Fruit fly (Drosophila melanogaster): Measurements from ENCODE around the gene Ufsp2.

Gene Ufsp2

dm6 chr3L:15562727-15563057 is 13.7 kb upstream of the Ufsp2 start:
- no peak for TF ChIP-seq kay (GFP tag; ENCODE audit: borderline replicate concordance)
- TF ChIP-seq CG11617 (GFP tag; optimal IDR thresholded peaks at IDR 0.05): no peak
- no peak for TF ChIP-seq cnc (optimal IDR thresholded peaks at IDR 0.05)
- no peak for TF ChIP-seq CG14711 (tag; optimal IDR thresholded peaks at IDR 0.05)
- no peak for TF ChIP-seq CG33017 (tag; optimal IDR thresholded peaks at IDR 0.05)
- no peak for TF ChIP-seq bab1 (GFP tag; optimal IDR thresholded peaks at IDR 0.05)
- TF ChIP-seq CG12768 (GFP tag; optimal IDR thresholded peaks at IDR 0.05): no peak
- TF ChIP-seq Crg-1 (GFP tag; optimal IDR thresholded peaks at IDR 0.05): no peak

DNA sequence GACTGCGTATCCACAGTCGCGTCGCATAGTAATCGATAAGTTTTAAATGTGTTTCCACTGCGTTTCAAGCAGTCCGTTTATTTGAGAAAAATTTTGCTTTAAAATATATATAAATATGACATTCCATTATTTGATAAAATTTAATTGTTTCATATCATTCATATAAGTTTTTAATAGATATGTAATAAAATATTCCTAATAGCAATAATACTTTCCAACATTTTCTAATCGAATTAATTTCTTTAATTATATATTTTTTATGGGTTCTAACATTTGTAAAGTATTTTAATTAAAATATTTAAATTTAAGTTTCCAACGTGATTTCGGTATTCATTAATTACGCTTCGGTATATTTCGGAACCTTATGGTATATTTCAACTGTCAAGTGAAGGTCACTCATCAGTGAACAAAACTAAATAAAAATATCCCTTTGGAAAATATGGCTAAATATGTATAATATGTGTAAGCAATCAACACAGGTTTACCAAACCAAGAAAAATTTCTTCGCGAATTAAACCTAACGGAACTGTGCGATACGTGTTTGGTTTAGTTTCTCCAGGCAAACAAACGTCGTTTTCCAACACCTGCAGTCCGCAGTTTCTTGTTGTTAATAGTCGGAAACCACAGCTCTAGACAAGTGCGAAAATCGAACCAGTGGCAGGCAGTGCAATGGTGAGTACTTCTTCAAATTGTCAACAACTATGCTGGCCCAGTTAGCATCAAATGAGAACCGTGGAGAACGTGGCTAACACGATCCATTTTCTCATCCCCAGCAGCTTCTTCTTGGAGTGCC is 13.1 kb upstream of the Ufsp2 start, which contains the start of the genes CG7739 and SCCRO:
TSS of gene CG7739 (minus strand) at position 8 of the 793 bp plus-strand sequence.
TSS of gene SCCRO (plus strand) at position 370 of the 793 bp plus-strand sequence.
- TF ChIP-seq CG12768 (GFP tag; optimal IDR thresholded peaks at IDR 0.05) (no peak), CG5204 (GFP tag; optimal IDR thresholded peaks at IDR 0.05) (no peak), Hr96 (GFP tag; optimal IDR thresholded peaks at IDR 0.05) (no peak), ovo (GFP tag; optimal IDR thresholded peaks at IDR 0.05) (peak; percentile 39), CG11617 (GFP tag; optimal IDR thresholded peaks at IDR 0.05) (peak; percentile 46), cic (GFP tag; optimal IDR thresholded peaks at IDR 0.05) (no peak), kay (GFP tag; ENCODE audit: borderline replicate concordance) (peak; percentile 94), CG33017 (tag; optimal IDR thresholded peaks at IDR 0.05) (peak; percentile 60), Clk (GFP tag; optimal IDR thresholded peaks at IDR 0.05) (no peak), CG14711 (tag; optimal IDR thresholded peaks at IDR 0.05) (peak; percentile 63), CG1620 (GFP tag; optimal IDR thresholded peaks at IDR 0.05) (peak; percentile 65), Crg-1 (GFP tag; optimal IDR thresholded peaks at IDR 0.05) (peak; percentile 3), pad (GFP tag; optimal IDR thresholded peaks at IDR 0.05) (peak; percentile 6), CG7045 (GFP tag; optimal IDR thresholded peaks at IDR 0.05) (peak; percentile 39), tj (GFP tag; optimal IDR thresholded peaks at IDR 0.05) (no peak), toe (GFP tag; optimal IDR thresholded peaks at IDR 0.05) (no peak), CG7101 (tag; optimal IDR thresholded peaks at IDR 0.05) (peak; percentile 75), Mnt (GFP tag; optimal IDR thresholded peaks at IDR 0.05) (peak; percentile 16), cnc (optimal IDR thresholded peaks at IDR 0.05) (no peak), bab1 (GFP tag; optimal IDR thresholded peaks at IDR 0.05) (peak; percentile 45)

DNA sequence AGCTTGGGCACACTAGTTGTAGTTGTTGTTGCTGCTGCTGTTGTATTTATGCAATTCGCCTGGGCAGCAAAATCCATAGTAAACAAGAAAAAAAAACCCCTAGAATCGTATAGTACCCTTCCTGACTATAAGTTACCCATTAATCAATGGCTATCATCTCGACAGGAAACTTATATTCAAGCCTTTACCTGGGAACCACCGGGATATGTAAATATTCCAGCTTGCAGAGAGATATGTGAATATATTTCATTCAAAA is 12.6 kb upstream of the Ufsp2 start:
- TF ChIP-seq tj (GFP tag; optimal IDR thresholded peaks at IDR 0.05) (peak; percentile 56), cnc (optimal IDR thresholded peaks at IDR 0.05) (no peak)

dm6 chr3L:15565829-15566433 is 10.4 kb upstream of the Ufsp2 start, which contains the start of gene dop:
Gene dop, plus strand, starts transcription at chr3L:15566013.
- TF ChIP-seq CG5204 (GFP tag; optimal IDR thresholded peaks at IDR 0.05): no peak
- no peak for TF ChIP-seq CG1620 (GFP tag; optimal IDR thresholded peaks at IDR 0.05)
- no peak for TF ChIP-seq CG11617 (GFP tag; optimal IDR thresholded peaks at IDR 0.05)
- TF ChIP-seq Crg-1 (GFP tag; optimal IDR thresholded peaks at IDR 0.05): peak; percentile 48
- TF ChIP-seq CG14711 (tag; optimal IDR thresholded peaks at IDR 0.05): peak; percentile 9
- TF ChIP-seq CG33017 (tag; optimal IDR thresholded peaks at IDR 0.05): no peak
- TF ChIP-seq pad (GFP tag; optimal IDR thresholded peaks at IDR 0.05): peak; percentile 52
- peak; percentile 6 for TF ChIP-seq Mnt (GFP tag; optimal IDR thresholded peaks at IDR 0.05)
- peak; percentile 53 for TF ChIP-seq Hr96 (GFP tag; optimal IDR thresholded peaks at IDR 0.05)
- peak; percentile 26 for TF ChIP-seq bab1 (GFP tag; optimal IDR thresholded peaks at IDR 0.05)
- TF ChIP-seq toe (GFP tag; optimal IDR thresholded peaks at IDR 0.05): peak; percentile 69
- peak; percentile 13 for TF ChIP-seq kay (GFP tag; ENCODE audit: borderline replicate concordance)

DNA sequence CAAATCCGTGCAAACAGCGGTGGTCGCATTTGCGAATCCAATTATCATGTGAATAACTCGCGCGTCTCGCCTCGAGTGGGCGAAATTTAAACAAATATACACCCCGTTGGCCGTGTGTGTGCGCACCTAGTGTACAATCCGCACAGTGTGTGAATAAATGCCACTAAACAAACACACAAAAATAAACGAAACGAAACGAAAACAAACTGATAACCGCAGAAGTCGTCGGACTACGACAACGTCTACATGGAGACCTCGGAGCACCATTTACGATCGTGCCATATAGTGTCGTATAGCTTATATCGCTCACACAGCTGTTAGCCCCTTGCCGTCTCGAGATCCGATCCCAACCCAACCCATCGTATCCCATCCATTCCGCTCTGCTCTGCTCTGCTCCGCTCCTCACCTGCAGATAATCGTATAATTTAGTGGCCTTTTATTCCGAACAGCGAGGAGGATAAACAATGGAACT is 9.8 kb upstream of the Ufsp2 start:
- peak; percentile 74 for TF ChIP-seq Mnt (GFP tag; optimal IDR thresholded peaks at IDR 0.05)
- peak; percentile 68 for TF ChIP-seq ovo (GFP tag; optimal IDR thresholded peaks at IDR 0.05)
- peak; percentile 98 for TF ChIP-seq cic (GFP tag; optimal IDR thresholded peaks at IDR 0.05)
- no peak for TF ChIP-seq toe (GFP tag; optimal IDR thresholded peaks at IDR 0.05)
- TF ChIP-seq cnc (optimal IDR thresholded peaks at IDR 0.05): no peak
- TF ChIP-seq CG7101 (tag; optimal IDR thresholded peaks at IDR 0.05): peak; percentile 75
- TF ChIP-seq CG5204 (GFP tag; optimal IDR thresholded peaks at IDR 0.05): no peak
- peak; percentile 39 for TF ChIP-seq tj (GFP tag; optimal IDR thresholded peaks at IDR 0.05)
- no peak for TF ChIP-seq Hr96 (GFP tag; optimal IDR thresholded peaks at IDR 0.05)
- peak; percentile 54 for TF ChIP-seq CG1620 (GFP tag; optimal IDR thresholded peaks at IDR 0.05)
- TF ChIP-seq Clk (GFP tag; optimal IDR thresholded peaks at IDR 0.05): no peak
- TF ChIP-seq pad (GFP tag; optimal IDR thresholded peaks at IDR 0.05): peak; percentile 37
- peak; percentile 92 for TF ChIP-seq kay (GFP tag; ENCODE audit: borderline replicate concordance)
- peak; percentile 74 for TF ChIP-seq CG11617 (GFP tag; optimal IDR thresholded peaks at IDR 0.05)
- peak; percentile 87 for TF ChIP-seq CG33017 (tag; optimal IDR thresholded peaks at IDR 0.05)
- peak; percentile 51 for TF ChIP-seq CG14711 (tag; optimal IDR thresholded peaks at IDR 0.05)
- peak; percentile 86 for TF ChIP-seq CG12768 (GFP tag; optimal IDR thresholded peaks at IDR 0.05)
- TF ChIP-seq CG7045 (GFP tag; optimal IDR thresholded peaks at IDR 0.05): peak; percentile 69
- TF ChIP-seq bab1 (GFP tag; optimal IDR thresholded peaks at IDR 0.05): no peak
- peak; percentile 59 for TF ChIP-seq Crg-1 (GFP tag; optimal IDR thresholded peaks at IDR 0.05)

DNA sequence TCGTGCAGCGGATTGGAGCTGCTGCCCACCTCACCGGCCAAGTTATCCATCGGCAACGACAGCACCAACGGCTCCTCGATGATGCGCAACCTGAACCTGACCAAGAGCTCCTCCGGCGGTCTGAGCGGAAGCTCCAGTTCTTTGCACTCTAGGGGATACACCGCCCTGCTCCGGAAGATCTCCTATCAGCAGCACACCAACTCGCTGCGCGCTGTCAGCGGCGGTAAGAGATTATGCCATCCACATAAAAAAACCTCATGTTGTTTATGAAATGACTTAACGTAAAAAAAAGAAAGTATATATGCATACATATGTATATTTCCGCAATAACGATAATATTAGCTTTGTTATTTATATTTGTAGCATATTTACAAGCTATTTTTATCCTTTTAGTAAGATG is 7.6 kb upstream of the Ufsp2 start:
- TF ChIP-seq Hr96 (GFP tag; optimal IDR thresholded peaks at IDR 0.05) (no peak), Mnt (GFP tag; optimal IDR thresholded peaks at IDR 0.05) (no peak), pad (GFP tag; optimal IDR thresholded peaks at IDR 0.05) (no peak), CG7045 (GFP tag; optimal IDR thresholded peaks at IDR 0.05) (no peak), toe (GFP tag; optimal IDR thresholded peaks at IDR 0.05) (no peak), Clk (GFP tag; optimal IDR thresholded peaks at IDR 0.05) (no peak), ovo (GFP tag; optimal IDR thresholded peaks at IDR 0.05) (no peak), tj (GFP tag; optimal IDR thresholded peaks at IDR 0.05) (no peak), cic (GFP tag; optimal IDR thresholded peaks at IDR 0.05) (no peak), CG11617 (GFP tag; optimal IDR thresholded peaks at IDR 0.05) (no peak), CG5204 (GFP tag; optimal IDR thresholded peaks at IDR 0.05) (no peak), bab1 (GFP tag; optimal IDR thresholded peaks at IDR 0.05) (no peak)

All from whole organism, adult.